Worm (Caenorhabditis elegans): ENCODE data around the gene F35E8.7.

The F35E8.7 gene

ce11 chrV:15880033-15880432 lies 33.8 kb upstream of the F35E8.7 start:
- TF ChIP-seq F13C5.2 (tag; optimal IDR thresholded peaks at IDR 0.05) (no peak), B0310.2 (tag; optimal IDR thresholded peaks at IDR 0.05) (no peak), hmg-4 (GFP tag; optimal IDR thresholded peaks at IDR 0.05) (no peak)

DNA sequence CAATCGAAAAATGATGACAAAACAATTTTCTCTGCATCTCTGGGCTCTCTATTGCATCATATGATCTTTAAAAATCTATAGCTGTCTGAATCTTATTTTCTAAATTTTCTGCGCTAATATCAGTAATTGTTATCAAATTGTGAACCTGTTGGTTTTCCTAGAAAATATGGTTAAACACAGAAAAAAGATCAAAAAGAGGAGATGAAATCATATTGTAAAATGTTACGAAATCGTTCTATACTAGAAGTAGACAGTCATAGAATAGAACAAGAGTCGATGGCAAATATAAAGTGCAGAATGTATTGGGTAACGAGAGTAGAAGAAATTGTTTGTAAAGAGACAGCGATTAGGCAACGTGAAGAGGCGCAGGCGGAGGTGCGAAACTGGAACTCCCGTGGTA lies 33.1 kb upstream of the F35E8.7 start:
- TF ChIP-seq tbx-37 (GFP tag; conservative IDR thresholded peaks at IDR 0.05) (no peak), hmbx-1 (tag; optimal IDR thresholded peaks at IDR 0.05) (no peak), hnd-1 (tag; optimal IDR thresholded peaks at IDR 0.05) (no peak), ceh-36 (tag; optimal IDR thresholded peaks at IDR 0.05) (no peak), sea-1 (GFP tag; conservative IDR thresholded peaks at IDR 0.05) (no peak), aly-1 (tag; optimal IDR thresholded peaks at IDR 0.05) (no peak), B0310.2 (tag; optimal IDR thresholded peaks at IDR 0.05) (no peak), tra-4 (tag; optimal IDR thresholded peaks at IDR 0.05) (no peak), hmg-4 (GFP tag; optimal IDR thresholded peaks at IDR 0.05) (no peak), tbx-11 (GFP tag; IDR thresholded peaks at IDR 0.05) (no peak)

DNA sequence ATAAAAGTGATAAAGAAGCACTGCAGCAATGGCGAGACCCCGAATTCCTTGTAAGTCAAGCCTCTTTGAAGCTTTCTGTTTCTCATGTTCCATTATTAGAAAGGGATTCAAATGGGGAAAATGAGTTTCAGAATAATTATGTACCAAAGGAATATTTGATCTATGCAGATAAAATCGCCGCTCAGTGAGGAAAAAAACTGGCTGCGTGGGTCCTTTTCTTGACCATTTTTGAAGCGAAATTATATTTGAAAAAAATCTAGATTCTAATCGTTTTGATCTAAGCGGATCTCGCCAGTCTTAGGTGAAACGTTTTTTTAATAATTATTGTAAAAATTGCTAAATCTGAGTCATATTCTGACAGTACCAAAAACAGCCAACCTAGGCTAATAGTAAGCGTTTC lies 29.1 kb upstream of the F35E8.7 start, which contains the start of gene oac-42:
TSS of gene oac-42 (minus strand) at position 101 of the 400 bp plus-strand sequence.
- no peak for TF ChIP-seq pes-1 (GFP tag; IDR thresholded peaks at IDR 0.05)

ce11 chrV:15885967-15886366 lies 27.8 kb upstream of the F35E8.7 start, which contains the start of gene T06C12.9:
TSS of gene T06C12.9 (minus strand) at chrV:15886067.
- TF ChIP-seq ets-7 (tag; optimal IDR thresholded peaks at IDR 0.05) (no peak), flt-1 (GFP tag; IDR thresholded peaks at IDR 0.05) (no peak), B0310.2 (tag; optimal IDR thresholded peaks at IDR 0.05) (no peak), aly-1 (tag; optimal IDR thresholded peaks at IDR 0.05) (no peak), scrt-1 (GFP tag; IDR thresholded peaks at IDR 0.05) (no peak), pes-1 (GFP tag; IDR thresholded peaks at IDR 0.05) (no peak), tbx-37 (GFP tag; conservative IDR thresholded peaks at IDR 0.05) (no peak), ama-1 (optimal IDR thresholded peaks at IDR 0.05) (no peak), hnd-1 (tag; optimal IDR thresholded peaks at IDR 0.05) (no peak), hmg-4 (GFP tag; optimal IDR thresholded peaks at IDR 0.05) (no peak), ceh-13 (GFP tag; optimal IDR thresholded peaks at IDR 0.05) (no peak), F13C5.2 (tag; optimal IDR thresholded peaks at IDR 0.05) (no peak), sea-1 (GFP tag; conservative IDR thresholded peaks at IDR 0.05) (no peak), hmbx-1 (tag; optimal IDR thresholded peaks at IDR 0.05) (no peak), tra-4 (tag; optimal IDR thresholded peaks at IDR 0.05) (no peak)

DNA sequence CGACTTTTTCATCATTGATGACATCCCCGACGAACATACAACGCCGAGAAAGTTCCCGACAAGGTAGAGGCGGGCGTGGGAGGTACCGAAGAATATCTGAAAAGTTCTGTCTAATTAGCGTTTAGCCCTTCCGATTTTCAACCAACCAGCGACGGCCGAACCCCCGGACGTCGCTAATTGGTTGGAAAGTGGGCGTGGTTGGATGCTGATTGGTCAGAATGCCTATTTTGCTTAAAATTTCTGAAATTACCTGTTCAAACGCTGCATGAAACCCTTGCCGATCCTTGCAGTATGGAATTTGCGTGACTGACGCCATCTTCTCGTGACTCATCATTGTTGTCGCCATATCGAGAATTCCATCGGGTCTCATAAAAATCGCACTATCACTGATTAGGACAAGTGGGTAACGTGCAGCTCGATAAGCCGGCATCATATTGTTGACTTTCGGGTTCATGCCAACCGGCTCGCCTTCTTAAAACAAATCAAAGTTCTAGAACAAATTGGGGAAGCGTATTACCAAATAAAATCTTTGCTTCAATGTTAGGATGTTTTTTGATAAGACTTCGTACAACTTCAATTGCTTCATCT lies 26.0 kb upstream of the F35E8.7 start:
- TF ChIP-seq tbx-11 (GFP tag; IDR thresholded peaks at IDR 0.05): no peak
- no peak for TF ChIP-seq hmg-4 (GFP tag; optimal IDR thresholded peaks at IDR 0.05)
- TF ChIP-seq hnd-1 (tag; optimal IDR thresholded peaks at IDR 0.05): no peak
- TF ChIP-seq F13C5.2 (tag; optimal IDR thresholded peaks at IDR 0.05): no peak
- TF ChIP-seq sea-1 (GFP tag; conservative IDR thresholded peaks at IDR 0.05): no peak
- TF ChIP-seq ama-1 (optimal IDR thresholded peaks at IDR 0.05): no peak
- no peak for TF ChIP-seq aly-1 (tag; optimal IDR thresholded peaks at IDR 0.05)

DNA sequence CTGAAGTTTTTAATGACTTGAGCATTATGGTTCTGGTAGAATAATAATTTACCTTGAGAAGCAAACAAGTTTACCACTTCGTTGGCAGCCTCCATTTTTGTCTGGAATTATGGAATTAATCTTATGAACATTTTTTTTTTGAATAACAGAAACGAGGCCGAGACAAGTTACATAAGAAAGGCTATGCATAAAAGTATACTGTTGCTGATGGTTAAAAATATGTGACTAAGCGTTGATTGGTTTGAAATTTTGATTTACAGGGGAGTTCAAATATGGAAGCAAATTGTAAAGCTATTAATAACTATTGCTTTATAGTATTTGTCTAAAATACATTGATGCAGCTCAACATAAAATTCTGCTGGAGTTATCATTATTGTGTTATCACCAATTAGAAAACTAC lies 25.1 kb upstream of the F35E8.7 start, which contains the start of gene cgt-1:
TSS of gene cgt-1 (minus strand) at position 101 of the 400 bp plus-strand sequence.
- no peak for TF ChIP-seq ama-1 (optimal IDR thresholded peaks at IDR 0.05)
- TF ChIP-seq hmbx-1 (tag; optimal IDR thresholded peaks at IDR 0.05): no peak
- no peak for TF ChIP-seq ceh-36 (tag; optimal IDR thresholded peaks at IDR 0.05)
- no peak for TF ChIP-seq ets-7 (tag; optimal IDR thresholded peaks at IDR 0.05)

ce11 chrV:15890115-15890514 lies 23.7 kb upstream of the F35E8.7 start:
- TF ChIP-seq flt-1 (GFP tag; IDR thresholded peaks at IDR 0.05): no peak
- TF ChIP-seq ceh-13 (GFP tag; optimal IDR thresholded peaks at IDR 0.05): no peak

DNA sequence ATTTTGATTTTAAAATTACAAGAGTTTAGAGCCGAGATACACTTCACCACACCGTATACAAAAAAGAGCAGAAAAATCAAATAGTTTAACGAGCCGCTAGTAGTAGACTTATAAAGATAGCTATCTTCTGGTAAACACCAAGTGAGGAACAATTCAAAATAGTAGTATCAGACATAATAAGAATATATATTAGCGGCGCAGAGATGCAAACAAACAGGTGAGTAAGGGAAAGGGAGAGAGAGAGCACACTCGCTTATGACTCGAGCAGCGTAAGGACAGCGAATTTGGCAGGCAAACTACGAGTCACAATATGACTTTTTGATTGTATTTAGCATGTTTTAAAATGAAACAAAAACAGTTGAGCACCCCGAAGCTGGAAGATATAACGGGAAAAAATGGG lies 22.5 kb upstream of the F35E8.7 start:
- no peak for TF ChIP-seq tbx-37 (GFP tag; conservative IDR thresholded peaks at IDR 0.05)
- no peak for TF ChIP-seq tbx-11 (GFP tag; IDR thresholded peaks at IDR 0.05)
- TF ChIP-seq B0310.2 (tag; optimal IDR thresholded peaks at IDR 0.05): no peak
- no peak for TF ChIP-seq flt-1 (GFP tag; IDR thresholded peaks at IDR 0.05)
- TF ChIP-seq hnd-1 (tag; optimal IDR thresholded peaks at IDR 0.05): no peak
- TF ChIP-seq pes-1 (GFP tag; IDR thresholded peaks at IDR 0.05): no peak
- TF ChIP-seq ceh-13 (GFP tag; optimal IDR thresholded peaks at IDR 0.05): no peak

DNA sequence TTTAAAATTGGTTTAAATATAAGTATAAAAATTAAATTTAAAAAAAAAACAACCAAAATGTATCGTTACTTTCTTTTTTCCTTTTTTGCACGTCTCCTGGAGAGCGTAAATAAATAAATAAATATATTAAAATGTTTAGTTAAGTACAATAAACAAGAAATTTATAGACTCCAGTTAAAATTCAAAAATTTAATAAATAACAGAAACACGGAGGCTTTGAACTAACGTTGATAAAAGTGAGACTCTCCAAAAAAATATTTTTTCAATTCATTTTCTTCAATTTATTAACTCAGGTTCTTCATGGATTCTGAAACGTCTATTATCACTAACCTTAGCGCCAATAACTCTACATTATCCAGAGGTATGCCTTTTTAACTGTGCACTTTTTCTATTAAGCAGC lies 22.1 kb upstream of the F35E8.7 start, which contains the start of gene T06C12.12:
TSS of gene T06C12.12 (plus strand) at position 301 of the 400 bp plus-strand sequence.
- TF ChIP-seq F13C5.2 (tag; optimal IDR thresholded peaks at IDR 0.05): no peak
- no peak for TF ChIP-seq hnd-1 (tag; optimal IDR thresholded peaks at IDR 0.05)
- no peak for TF ChIP-seq flt-1 (GFP tag; IDR thresholded peaks at IDR 0.05)
- TF ChIP-seq tbx-37 (GFP tag; conservative IDR thresholded peaks at IDR 0.05): no peak
- no peak for TF ChIP-seq B0310.2 (tag; optimal IDR thresholded peaks at IDR 0.05)
- no peak for TF ChIP-seq pes-1 (GFP tag; IDR thresholded peaks at IDR 0.05)
